Worm (Caenorhabditis elegans) whole organism, L3 larva: ENCODE data around the gene mam-7.

Experiments
- ceh-82 ChIP-seq: fragments of 150-350 bp; optimal IDR thresholded peaks from 2 replicates; lab custom pipeline; 2014; ENCODE audit warnings: missing biosample characterization, missing genetic modification characterization
- egl-27 ChIP-seq: sonication (generic microtip); optimal IDR thresholded peaks from 4 replicates; lab custom pipeline; 2017; ENCODE audit warnings: missing biosample characterization, missing genetic modification reagents, missing genetic modification characterization
- elt-3 ChIP-seq, 3 experiments: fragments of 150-350 bp in 1 of 3; sonication (generic microtip) in 2 of 3; optimal IDR thresholded peaks; 2 replicates in 2 of 3; 4 replicates in 1 of 3; lab custom pipeline; 2014 to 2017; ENCODE audit warnings: missing biosample characterization in 3 of 3, missing genetic modification characterization in 3 of 3
- fos-1 ChIP-seq: fragments of 150-350 bp; optimal IDR thresholded peaks from 2 replicates; lab custom pipeline; 2014; ENCODE audit warnings: missing biosample characterization, missing genetic modification characterization
- jun-1 ChIP-seq: fragments of 150-350 bp; optimal IDR thresholded peaks from 2 replicates; lab custom pipeline; 2014; ENCODE audit warnings: missing biosample characterization, missing genetic modification reagents, missing genetic modification characterization
- mml-1 ChIP-seq: fragments of 150-350 bp; sonication (generic microtip); optimal IDR thresholded peaks from 3 replicates; lab custom pipeline; 2014; ENCODE audit warnings: missing biosample characterization, missing genetic modification characterization
- nhr-25 ChIP-seq: sonication (generic microtip); optimal IDR thresholded peaks from 2 replicates; lab custom pipeline; 2017; ENCODE audit warnings: missing biosample characterization, missing genetic modification characterization
- nhr-28 ChIP-seq: fragments of 150-350 bp; optimal IDR thresholded peaks from 2 replicates; lab custom pipeline; 2014; ENCODE audit warnings: missing biosample characterization, missing genetic modification characterization
- unc-62 ChIP-seq: fragments of 150-350 bp; sonication (generic microtip); optimal IDR thresholded peaks from 4 replicates; lab custom pipeline; 2014; ENCODE audit warnings: missing biosample characterization, missing genetic modification reagents, missing genetic modification characterization

DNA sequence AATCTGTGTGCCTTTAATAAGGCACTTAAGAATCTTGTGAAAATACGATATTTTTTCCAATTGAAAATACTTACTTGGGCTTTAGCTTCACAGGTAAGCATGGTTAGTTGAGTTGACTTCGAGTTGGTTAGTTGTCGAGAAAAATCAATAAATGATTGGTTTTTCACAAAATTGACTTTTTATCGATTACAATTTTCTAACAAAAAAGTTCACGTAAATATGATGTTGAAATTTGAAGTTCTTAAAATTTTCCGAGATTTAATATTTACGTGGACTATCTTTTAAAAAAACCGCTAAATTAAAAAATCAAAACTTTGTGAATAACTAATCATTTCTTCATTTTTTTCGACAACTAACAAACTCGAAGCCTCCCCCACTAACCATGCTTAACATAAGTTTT, 27.8 kb downstream of the mam-7 start, which contains the start of gene F40F12.3:
- no peak for TF ChIP-seq ceh-82
- no peak for TF ChIP-seq egl-27 (tag; lab: Kevin White, UChicago)
- no peak for TF ChIP-seq fos-1 (tag; lab: Kevin White, UChicago)
- no peak for TF ChIP-seq mml-1 (tag; lab: Kevin White, UChicago)
- TF ChIP-seq nhr-28 (tag; lab: Kevin White, UChicago) = no peak
- no peak for TF ChIP-seq unc-62
- no peak for TF ChIP-seq nhr-25
- no peak for TF ChIP-seq elt-3 (tag; optimal IDR thresholded peaks at IDR 0.05; lab: Kevin White, UChicago)
- TF ChIP-seq jun-1 (tag; lab: Kevin White, UChicago) = no peak
